ENCODE assay signal across 7 fruit fly cellular contexts in the genomic region with DNA sequence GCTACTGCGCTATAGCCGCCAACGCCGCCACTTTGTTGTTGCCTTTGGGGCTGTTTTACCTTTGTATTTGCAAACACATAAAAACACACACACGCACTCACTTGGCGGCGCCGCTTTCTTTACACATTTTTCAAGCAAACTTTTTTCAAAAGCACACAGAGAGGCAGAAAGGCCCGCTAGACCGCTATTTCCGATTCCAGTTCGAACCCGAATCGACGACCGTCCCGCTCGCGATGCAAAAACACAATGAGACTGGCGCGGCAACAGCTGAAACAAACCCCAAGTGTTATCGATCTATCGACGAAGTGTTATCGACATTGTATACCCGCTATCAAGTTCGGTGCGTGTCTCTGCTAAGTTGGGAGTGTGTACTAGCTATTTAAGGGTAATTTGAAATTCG.
TF ChIP-seq lines count a peak whose summit lies in the region.

A gene (minus strand): TSS at position 250 of the 400 bp plus-strand sequence.

- TF ChIP-seq CTCF in S2 (optimal IDR thresholded peaks at IDR 0.05; lab: Kevin White, UChicago): peak; percentile 30 to 65
- peak; percentile 66 for TF ChIP-seq CTCF in whole organism, embryonic (GFP tag; optimal IDR thresholded peaks at IDR 0.05; lab: Kevin White, UChicago)

TF ChIP-seq in whole organism, 6 proteins besides CTCF, POLR2A, EP300 and RAD21:
- TF ChIP-seq psq (optimal IDR thresholded peaks at IDR 0.05; lab: Kevin White, UChicago): no peak
- TF ChIP-seq Dll (optimal IDR thresholded peaks at IDR 0.05; lab: Kevin White, UChicago): peak; percentile 1
TF ChIP-seq in whole organism: peak in this region for 1.

TF ChIP-seq in whole organism, adult, 20 proteins besides CTCF, POLR2A, EP300 and RAD21 (continues in another document):
- TF ChIP-seq CG11617 (GFP tag; optimal IDR thresholded peaks at IDR 0.05; lab: Kevin White, UChicago) (peak; percentile 70), toe (GFP tag; optimal IDR thresholded peaks at IDR 0.05; lab: Kevin White, UChicago) (peak; percentile 9), cic (GFP tag; optimal IDR thresholded peaks at IDR 0.05; lab: Kevin White, UChicago) (peak; percentile 81), Mnt (GFP tag; optimal IDR thresholded peaks at IDR 0.05; lab: Kevin White, UChicago) (peak; percentile 72), CG7101 (tag; optimal IDR thresholded peaks at IDR 0.05; lab: Kevin White, UChicago) (peak; percentile 36), CG33017 (tag; optimal IDR thresholded peaks at IDR 0.05; lab: Kevin White, UChicago) (peak; percentile 51), CG12768 (GFP tag; optimal IDR thresholded peaks at IDR 0.05; lab: Kevin White, UChicago) (peak; percentile 61), kay (GFP tag; lab: Kevin White, UChicago; ENCODE audit: borderline replicate concordance) (no peak), cnc (optimal IDR thresholded peaks at IDR 0.05; lab: Kevin White, UChicago) (no peak), CG1620 (GFP tag; optimal IDR thresholded peaks at IDR 0.05; lab: Kevin White, UChicago) (peak; percentile 82), Crg-1 (GFP tag; optimal IDR thresholded peaks at IDR 0.05; lab: Kevin White, UChicago) (peak; percentile 71), Hr96 (GFP tag; optimal IDR thresholded peaks at IDR 0.05; lab: Kevin White, UChicago) (peak; percentile 50), pad (GFP tag; optimal IDR thresholded peaks at IDR 0.05; lab: Kevin White, UChicago) (no peak), tj (GFP tag; optimal IDR thresholded peaks at IDR 0.05; lab: Kevin White, UChicago) (peak; percentile 71), CG7045 (GFP tag; optimal IDR thresholded peaks at IDR 0.05; lab: Kevin White, UChicago) (no peak), CG14711 (tag; optimal IDR thresholded peaks at IDR 0.05; lab: Kevin White, UChicago) (peak; percentile 14)

TF ChIP-seq in whole organism, embryonic, 481 proteins besides CTCF, POLR2A, EP300 and RAD21 (continues in another document):
- TF ChIP-seq sim (GFP tag; IDR thresholded peaks at IDR 0.05; lab: Robert Waterston, UW): no peak
- TF ChIP-seq yki (optimal IDR thresholded peaks at IDR 0.05; lab: Kevin White, UChicago): no peak
- TF ChIP-seq Doc2 (GFP tag; IDR thresholded peaks at IDR 0.05; lab: Robert Waterston, UW): no peak
- peak; percentile 87 for TF ChIP-seq CG3163 (GFP tag; optimal IDR thresholded peaks at IDR 0.05; lab: Kevin White, UChicago)
- no peak for TF ChIP-seq CG6689 (GFP tag; IDR thresholded peaks at IDR 0.05; lab: Robert Waterston, UW)
- no peak for TF ChIP-seq CG32767 (GFP tag; IDR thresholded peaks at IDR 0.05; lab: Robert Waterston, UW)
- peak; percentile 30 for TF ChIP-seq CG15601 (tag; optimal IDR thresholded peaks at IDR 0.05; lab: Kevin White, UChicago)
- TF ChIP-seq CG7786 (GFP tag; optimal IDR thresholded peaks at IDR 0.05; lab: Kevin White, UChicago): peak; percentile 48
- TF ChIP-seq al (GFP tag; IDR thresholded peaks at IDR 0.05; lab: Robert Waterston, UW): no peak
- peak; percentile 56 for TF ChIP-seq CG13424 (tag; optimal IDR thresholded peaks at IDR 0.05; lab: Kevin White, UChicago)
- no peak for TF ChIP-seq sens-2 (GFP tag; IDR thresholded peaks at IDR 0.05; lab: Robert Waterston, UW)
- TF ChIP-seq az2 (GFP tag; optimal IDR thresholded peaks at IDR 0.05; lab: Kevin White, UChicago): peak; percentile 46
- peak; percentile 70 for TF ChIP-seq NfI (GFP tag; optimal IDR thresholded peaks at IDR 0.05; lab: Kevin White, UChicago)
- TF ChIP-seq CG10366 (GFP tag; IDR thresholded peaks at IDR 0.05; lab: Robert Waterston, UW): no peak
- peak; percentile 95 for TF ChIP-seq Jarid2 (GFP tag; optimal IDR thresholded peaks at IDR 0.05; lab: Kevin White, UChicago)
- TF ChIP-seq bowl (GFP tag; IDR thresholded peaks at IDR 0.05; lab: Robert Waterston, UW): no peak
- TF ChIP-seq B-H2 (GFP tag; optimal IDR thresholded peaks at IDR 0.05; lab: Kevin White, UChicago): peak; percentile 72
- TF ChIP-seq CG8281 (tag; optimal IDR thresholded peaks at IDR 0.05; lab: Kevin White, UChicago): no peak

TF ChIP-seq in whole organism, prepupa, 60 proteins besides CTCF, POLR2A, EP300 and RAD21 (continues in another document):
- peak; percentile 22 for TF ChIP-seq CG16779 (tag; optimal IDR thresholded peaks at IDR 0.05; lab: Kevin White, UChicago)
- peak in 1 of 2 experiments; percentile 34 for TF ChIP-seq ss (GFP tag; optimal IDR thresholded peaks at IDR 0.05; lab: Kevin White, UChicago)
- peak; percentile 28 for TF ChIP-seq Hr39 (GFP tag; optimal IDR thresholded peaks at IDR 0.05; lab: Kevin White, UChicago)
- no peak for TF ChIP-seq CG10631 (GFP tag; optimal IDR thresholded peaks at IDR 0.05; lab: Kevin White, UChicago)
- peak; percentile 40 for TF ChIP-seq topi (GFP tag; optimal IDR thresholded peaks at IDR 0.05; lab: Kevin White, UChicago)
- TF ChIP-seq CG4318 (GFP tag; optimal IDR thresholded peaks at IDR 0.05; lab: Kevin White, UChicago): no peak
- peak; percentile 62 for TF ChIP-seq achi (GFP tag; optimal IDR thresholded peaks at IDR 0.05; lab: Kevin White, UChicago)
- TF ChIP-seq Met (GFP tag; optimal IDR thresholded peaks at IDR 0.05; lab: Kevin White, UChicago): peak; percentile 49
- TF ChIP-seq fkh (GFP tag; optimal IDR thresholded peaks at IDR 0.05; lab: Kevin White, UChicago): peak; percentile 75
- no peak for TF ChIP-seq Sox15 (GFP tag; optimal IDR thresholded peaks at IDR 0.05; lab: Kevin White, UChicago)
- no peak for TF ChIP-seq Ets21C (GFP tag; optimal IDR thresholded peaks at IDR 0.05; lab: Kevin White, UChicago)
- no peak for TF ChIP-seq CG11762 (GFP tag; optimal IDR thresholded peaks at IDR 0.05; lab: Kevin White, UChicago; ENCODE audit: insufficient read depth)
- no peak for TF ChIP-seq Hr4 (GFP tag; optimal IDR thresholded peaks at IDR 0.05; lab: Kevin White, UChicago)
- no peak for TF ChIP-seq CG8632 (GFP tag; optimal IDR thresholded peaks at IDR 0.05; lab: Kevin White, UChicago)
- TF ChIP-seq pdm3 (GFP tag; optimal IDR thresholded peaks at IDR 0.05; lab: Kevin White, UChicago): peak; percentile 32
- no peak for TF ChIP-seq CG32006 (GFP tag; optimal IDR thresholded peaks at IDR 0.05; lab: Kevin White, UChicago)
- TF ChIP-seq Lpt (GFP tag; optimal IDR thresholded peaks at IDR 0.05; lab: Kevin White, UChicago): peak; percentile 44
- TF ChIP-seq CG3032 (tag; optimal IDR thresholded peaks at IDR 0.05; lab: Kevin White, UChicago): peak; percentile 23

TF ChIP-seq in whole organism, pupa, 21 proteins besides CTCF, POLR2A, EP300 and RAD21:
- TF ChIP-seq CG34367 (tag; optimal IDR thresholded peaks at IDR 0.05; lab: Kevin White, UChicago) (peak; percentile 15), Snoo (tag; optimal IDR thresholded peaks at IDR 0.05; lab: Kevin White, UChicago) (peak; percentile 80), CG17806 (tag; optimal IDR thresholded peaks at IDR 0.05; lab: Kevin White, UChicago) (no peak), CG14655 (GFP tag; optimal IDR thresholded peaks at IDR 0.05; lab: Kevin White, UChicago) (no peak), CG12605 (GFP tag; IDR thresholded peaks at IDR 0.05; lab: Robert Waterston, UW) (no peak), EcR (GFP tag; optimal IDR thresholded peaks at IDR 0.05; lab: Kevin White, UChicago) (peak; percentile 59), CG15710 (tag; optimal IDR thresholded peaks at IDR 0.05; lab: Kevin White, UChicago) (peak; percentile 33), Pif1B (GFP tag; optimal IDR thresholded peaks at IDR 0.05; lab: Kevin White, UChicago) (peak; percentile 33), CG9948 (tag; optimal IDR thresholded peaks at IDR 0.05; lab: Kevin White, UChicago) (peak; percentile 0), CG13204 (GFP tag; optimal IDR thresholded peaks at IDR 0.05; lab: Kevin White, UChicago) (peak; percentile 82), CG8159 (tag; optimal IDR thresholded peaks at IDR 0.05; lab: Kevin White, UChicago) (no peak), CG4496 (GFP tag; IDR thresholded peaks at IDR 0.05; lab: Robert Waterston, UW) (no peak)
TF ChIP-seq in whole organism, pupa: peak in this region for 7.

TF ChIP-seq in whole organism, wandering third instar larva, 38 proteins besides CTCF, POLR2A, EP300 and RAD21 (continues in another document):
- TF ChIP-seq N (GFP tag; optimal IDR thresholded peaks at IDR 0.05; lab: Kevin White, UChicago) (no peak), dsf (GFP tag; optimal IDR thresholded peaks at IDR 0.05; lab: Kevin White, UChicago; ENCODE audit: borderline replicate concordance) (peak; percentile 29), ey (GFP tag; optimal IDR thresholded peaks at IDR 0.05; lab: Kevin White, UChicago) (peak; percentile 45), pan (optimal IDR thresholded peaks at IDR 0.05; lab: Kevin White, UChicago) (no peak), Vsx2 (GFP tag; optimal IDR thresholded peaks at IDR 0.05; lab: Kevin White, UChicago; ENCODE audit: partially characterized antibody) (peak; percentile 75), foxo (GFP tag; optimal IDR thresholded peaks at IDR 0.05; lab: Kevin White, UChicago) (peak in 1 of 2 experiments; percentile 39), tai (GFP tag; optimal IDR thresholded peaks at IDR 0.05; lab: Kevin White, UChicago) (no peak), rgr (GFP tag; optimal IDR thresholded peaks at IDR 0.05; lab: Kevin White, UChicago) (peak; percentile 84), Hnf4 (GFP tag; optimal IDR thresholded peaks at IDR 0.05; lab: Kevin White, UChicago) (peak; percentile 74), woc (GFP tag; optimal IDR thresholded peaks at IDR 0.05; lab: Kevin White, UChicago) (no peak), GATAd (GFP tag; optimal IDR thresholded peaks at IDR 0.05; lab: Kevin White, UChicago) (no peak), lola (GFP tag; optimal IDR thresholded peaks at IDR 0.05; lab: Kevin White, UChicago) (no peak), fru (GFP tag; optimal IDR thresholded peaks at IDR 0.05; lab: Kevin White, UChicago) (peak; percentile 33), Dif (GFP tag; optimal IDR thresholded peaks at IDR 0.05; lab: Kevin White, UChicago; ENCODE audit: partially characterized antibody) (peak; percentile 85), h (GFP tag; optimal IDR thresholded peaks at IDR 0.05; lab: Kevin White, UChicago) (peak; percentile 45), Hr83 (GFP tag; optimal IDR thresholded peaks at IDR 0.05; lab: Kevin White, UChicago; ENCODE audit: poor library complexity, severe bottlenecking) (peak; percentile 73), jim (GFP tag; optimal IDR thresholded peaks at IDR 0.05; lab: Kevin White, UChicago) (peak; percentile 88), CG32264 (GFP tag; optimal IDR thresholded peaks at IDR 0.05; lab: Kevin White, UChicago) (no peak), dmrt93B (GFP tag; optimal IDR thresholded peaks at IDR 0.05; lab: Kevin White, UChicago) (no peak), OdsH (GFP tag; optimal IDR thresholded peaks at IDR 0.05; lab: Kevin White, UChicago) (peak; percentile 82), Dfd (GFP tag; optimal IDR thresholded peaks at IDR 0.05; lab: Kevin White, UChicago) (no peak), sage (GFP tag; optimal IDR thresholded peaks at IDR 0.05; lab: Kevin White, UChicago) (no peak), br (GFP tag; optimal IDR thresholded peaks at IDR 0.05; lab: Kevin White, UChicago) (peak; percentile 62), usp (GFP tag; optimal IDR thresholded peaks at IDR 0.05; lab: Kevin White, UChicago) (no peak), CrebA (GFP tag; optimal IDR thresholded peaks at IDR 0.05; lab: Kevin White, UChicago; ENCODE audit: borderline replicate concordance) (peak; percentile 62), Jra (GFP tag; optimal IDR thresholded peaks at IDR 0.05; lab: Kevin White, UChicago) (peak; percentile 34)
